Fruit fly (Drosophila melanogaster) whole organism: Measurements from ENCODE around the gene CG46523.

Experiments used
- CG8478 ChIP-seq: fragments of >200 bp; optimal IDR thresholded peaks from 2 replicates; lab custom pipeline; 2018; ENCODE audit warnings: inconsistent platforms
- EcR ChIP-seq, 2 experiments: fragments of >200 bp; optimal IDR thresholded peaks; 2 replicates each; lab custom pipeline; 2017; ENCODE audit warnings: missing biosample characterization in 2 of 2, missing genetic modification characterization in 2 of 2, missing genetic modification reagents in 2 of 2
- psq ChIP-seq: fragments of >200 bp; optimal IDR thresholded peaks from 2 replicates; lab custom pipeline; 2017
- usp ChIP-seq: fragments of >200 bp; optimal IDR thresholded peaks from 2 replicates; lab custom pipeline; 2017; ENCODE audit warnings: missing biosample characterization, missing genetic modification characterization, mixed read lengths

- no peak for TF ChIP-seq psq (lab: Kevin White, UChicago)
- TF ChIP-seq EcR (GFP tag; optimal IDR thresholded peaks at IDR 0.05; lab: Kevin White, UChicago) = no peak
- no peak for TF ChIP-seq usp (GFP tag; lab: Kevin White, UChicago)
- TF ChIP-seq CG8478 (lab: Kevin White, UChicago) = no peak
Measured at dm6 chr3L:1900633-1901032, 38.3 kb downstream of the CG46523 start.
